Worm (Caenorhabditis elegans): ENCODE results near the gene F38H4.3.
"Not testable (repeated sequence)": the region's sequence is repeated elsewhere in the genome, so short reads cannot be mapped to it uniquely, and the experiment has no call there.

F38H4.3 gene

DNA sequence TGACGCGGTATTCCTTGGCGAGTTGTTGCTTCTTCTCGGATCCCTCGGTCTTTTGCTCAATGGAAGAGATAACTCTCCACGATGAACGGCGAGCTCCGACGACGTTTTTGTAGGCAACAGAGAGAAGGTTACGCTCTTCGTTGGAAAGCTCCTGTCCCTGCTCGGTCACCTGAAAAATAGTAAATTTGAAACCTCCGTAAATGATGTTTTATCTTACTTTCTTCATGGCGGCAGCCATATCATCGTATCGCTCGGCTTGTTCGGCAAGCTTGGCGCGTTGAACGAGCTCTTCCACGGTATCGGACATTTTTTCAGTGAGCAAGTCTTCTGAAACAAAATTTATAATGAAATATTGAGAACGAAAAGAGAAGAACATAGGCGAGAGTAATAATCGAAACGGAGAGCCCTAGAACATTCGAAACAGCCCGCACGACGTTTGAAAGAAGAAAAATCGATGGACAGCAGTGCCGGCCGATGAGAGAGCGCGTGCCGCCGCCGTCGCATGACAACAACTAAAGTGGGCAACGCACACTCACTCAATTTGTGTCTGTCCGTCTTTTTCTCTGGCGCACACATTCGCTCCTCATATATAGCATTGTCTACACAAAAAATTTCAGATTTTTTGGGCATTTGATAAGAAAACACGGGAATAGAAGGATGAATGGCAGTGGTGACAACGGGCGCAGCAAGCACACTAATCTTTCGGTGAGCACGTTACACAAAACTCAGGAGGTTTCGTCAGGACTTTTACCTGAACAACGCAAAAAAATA lies 20.4 kb upstream of the F38H4.3 start, which contains the start of the genes par-5 and M117.3 (continued):
- peak; percentile 10 for TF ChIP-seq egl-27 (tag; optimal IDR thresholded peaks at IDR 0.05)
- TF ChIP-seq tbx-2 (tag; optimal IDR thresholded peaks at IDR 0.05): no peak
- TF ChIP-seq nhr-67 (tag; optimal IDR thresholded peaks at IDR 0.05): no peak
- TF ChIP-seq ama-1 (optimal IDR thresholded peaks at IDR 0.05): peak; percentile 20
- TF ChIP-seq nhr-28 (tag; optimal IDR thresholded peaks at IDR 0.05): no peak
- TF ChIP-seq lsy-12 (tag; optimal IDR thresholded peaks at IDR 0.05): peak; percentile 50
- no peak for TF ChIP-seq daf-12 (tag; optimal IDR thresholded peaks at IDR 0.05)
- TF ChIP-seq fkh-2 (tag; optimal IDR thresholded peaks at IDR 0.05): no peak
- TF ChIP-seq ceh-82 (tag; optimal IDR thresholded peaks at IDR 0.05): no peak
- TF ChIP-seq eor-1 (tag; optimal IDR thresholded peaks at IDR 0.05): no peak

DNA sequence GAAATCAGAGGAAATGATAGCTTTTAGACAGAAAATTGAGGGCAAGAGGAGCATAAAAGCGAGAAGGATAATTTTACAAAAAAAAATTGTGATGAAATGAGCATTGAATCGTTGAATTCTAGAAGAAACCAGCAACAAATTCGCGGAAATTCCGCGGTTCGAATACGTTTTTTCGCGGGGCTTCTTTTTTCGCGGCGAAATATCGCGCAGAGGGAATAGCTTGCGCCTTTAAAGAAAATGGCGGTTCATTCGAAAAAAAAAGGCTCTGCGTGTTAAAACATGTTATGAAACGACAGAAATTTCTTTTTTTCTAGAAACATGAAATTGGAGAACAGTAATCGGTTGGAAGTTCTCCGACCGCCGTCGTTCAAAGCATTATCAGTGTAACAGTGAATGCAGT lies 19.8 kb upstream of the F38H4.3 start:
- TF ChIP-seq snpc-4 (tag; optimal IDR thresholded peaks at IDR 0.05): peak; percentile 60
- peak; percentile 71 for TF ChIP-seq lin-15B (tag; optimal IDR thresholded peaks at IDR 0.05)
- TF ChIP-seq lin-39 (tag; optimal IDR thresholded peaks at IDR 0.05): peak; percentile 40
- peak; percentile 13 for TF ChIP-seq lsy-12 (tag; optimal IDR thresholded peaks at IDR 0.05)
- peak; percentile 70 for TF ChIP-seq nfya-1 (tag; optimal IDR thresholded peaks at IDR 0.05; ENCODE audit: insufficient read depth)
- no peak for TF ChIP-seq nhr-237 (tag; optimal IDR thresholded peaks at IDR 0.05)
- peak; percentile 40 for TF ChIP-seq pha-4 (tag; optimal IDR thresholded peaks at IDR 0.05)
- TF ChIP-seq nhr-23 (tag; optimal IDR thresholded peaks at IDR 0.05): peak; percentile 55
- TF ChIP-seq ama-1 (optimal IDR thresholded peaks at IDR 0.05): peak; percentile 30
- TF ChIP-seq nhr-28 (tag; optimal IDR thresholded peaks at IDR 0.05): no peak
- TF ChIP-seq hmg-11 (tag; optimal IDR thresholded peaks at IDR 0.05): peak; percentile 16
- no peak for TF ChIP-seq skn-1 (tag; optimal IDR thresholded peaks at IDR 0.05)
- peak; percentile 45 for TF ChIP-seq nhr-25 (tag; optimal IDR thresholded peaks at IDR 0.05)
- no peak for TF ChIP-seq ceh-82 (tag; optimal IDR thresholded peaks at IDR 0.05)

ce11 chrIV:11828012-11828411 lies 14.2 kb upstream of the F38H4.3 start, which contains the start of gene M117.6:
TSS of gene M117.6 (minus strand) at chrIV:11828112.
- TF ChIP-seq elt-1, zag-1, mdl-1 (tag; optimal IDR thresholded peaks at IDR 0.05): not testable (repeated sequence)

ce11 chrIV:11833456-11833855 lies 8.8 kb upstream of the F38H4.3 start, which contains the start of gene M117.4:
TSS of gene M117.4 (minus strand) at chrIV:11833556.
- no peak for TF ChIP-seq nhr-67 (tag; optimal IDR thresholded peaks at IDR 0.05)
- no peak for TF ChIP-seq egl-27 (tag; optimal IDR thresholded peaks at IDR 0.05)
- no peak for TF ChIP-seq ztf-4 (tag; optimal IDR thresholded peaks at IDR 0.05)
- no peak for TF ChIP-seq ceh-16 (tag; optimal IDR thresholded peaks at IDR 0.05)
- no peak for TF ChIP-seq eor-1 (tag; optimal IDR thresholded peaks at IDR 0.05)
- TF ChIP-seq hmg-11 (tag; optimal IDR thresholded peaks at IDR 0.05): no peak
- TF ChIP-seq ceh-28 (tag; optimal IDR thresholded peaks at IDR 0.05): no peak
- TF ChIP-seq nfya-1 (tag; optimal IDR thresholded peaks at IDR 0.05; ENCODE audit: insufficient read depth): no peak
- TF ChIP-seq jun-1 (tag; optimal IDR thresholded peaks at IDR 0.05): no peak
- TF ChIP-seq snpc-4 (tag; optimal IDR thresholded peaks at IDR 0.05): no peak
- TF ChIP-seq daf-12 (tag; optimal IDR thresholded peaks at IDR 0.05): no peak
- TF ChIP-seq ceh-82 (tag; optimal IDR thresholded peaks at IDR 0.05): no peak
- TF ChIP-seq aly-2 (tag; optimal IDR thresholded peaks at IDR 0.05): no peak
- TF ChIP-seq elt-1 (tag; optimal IDR thresholded peaks at IDR 0.05): no peak
- no peak for TF ChIP-seq fkh-2 (tag; optimal IDR thresholded peaks at IDR 0.05)
- TF ChIP-seq fos-1 (tag; optimal IDR thresholded peaks at IDR 0.05): no peak

DNA sequence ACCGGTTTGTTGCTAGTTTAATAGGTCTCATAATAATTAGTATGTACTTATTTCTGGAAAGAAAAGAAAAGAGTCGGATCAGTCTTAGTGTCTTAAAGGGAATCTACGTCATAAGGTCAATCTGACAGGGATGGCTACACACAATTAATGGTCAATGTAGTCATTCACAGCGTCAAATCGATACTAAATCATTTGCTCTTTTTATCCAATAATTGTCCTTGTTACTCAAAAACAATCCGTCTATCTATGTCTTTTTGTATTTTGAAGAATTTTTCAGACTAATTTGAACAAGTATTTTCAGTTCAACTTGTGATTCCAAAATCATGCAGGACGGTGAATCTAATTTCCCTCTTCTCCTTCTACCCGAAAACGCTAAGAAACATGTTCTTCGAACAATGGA lies 3.6 kb upstream of the F38H4.3 start, which contains the start of gene fbxb-3:
TSS of gene fbxb-3 (plus strand) at position 301 of the 400 bp plus-strand sequence.
- TF ChIP-seq elt-1 (tag; optimal IDR thresholded peaks at IDR 0.05) (no peak), sea-2 (GFP tag; optimal IDR thresholded peaks at IDR 0.05) (no peak), unc-39 (tag; optimal IDR thresholded peaks at IDR 0.05) (no peak), unc-62 (GFP tag; optimal IDR thresholded peaks at IDR 0.05) (no peak), hmg-11 (tag; optimal IDR thresholded peaks at IDR 0.05) (no peak), fos-1 (tag; optimal IDR thresholded peaks at IDR 0.05) (no peak), ZK546.5 (tag; optimal IDR thresholded peaks at IDR 0.05) (no peak)
